Fruit fly (Drosophila melanogaster): ENCODE measurements around the gene CG11537.

Gene CG11537

dm6 chr3L:3192912-3193311 lies 49.7 kb upstream of the CG11537 start, which contains the start of gene Hsp83 (continued):
- peak; percentile 75 for TF ChIP-seq tio (GFP tag; optimal IDR thresholded peaks at IDR 0.05)
- peak; percentile 96 for TF ChIP-seq her (GFP tag; optimal IDR thresholded peaks at IDR 0.05)
- peak; percentile 96 for TF ChIP-seq CHES-1-like (GFP tag; optimal IDR thresholded peaks at IDR 0.05)
- TF ChIP-seq inv (GFP tag; IDR thresholded peaks at IDR 0.05; ENCODE audit: partially characterized antibody): no peak
- 0 out of 2 replicates have a peak, but pooled peaks have one; percentile 33 for TF ChIP-seq Doc2 (GFP tag; IDR thresholded peaks at IDR 0.05)
- peak; percentile 73 for TF ChIP-seq Ptx1 (GFP tag; IDR thresholded peaks at IDR 0.05)
- peak; percentile 98 for TF ChIP-seq CG4707 (GFP tag; optimal IDR thresholded peaks at IDR 0.05)
- TF ChIP-seq Elba2 (GFP tag; optimal IDR thresholded peaks at IDR 0.05): peak; percentile 68
- peak; percentile 91 for TF ChIP-seq Atf3 (GFP tag; optimal IDR thresholded peaks at IDR 0.05)
- peak in 1 of 3 experiments; percentile 59 for TF ChIP-seq lola (GFP tag; optimal IDR thresholded peaks at IDR 0.05)
- peak; percentile 99 for TF ChIP-seq CG6854 (GFP tag; optimal IDR thresholded peaks at IDR 0.05)
- TF ChIP-seq CG4820 (GFP tag; optimal IDR thresholded peaks at IDR 0.05): peak; percentile 76
- TF ChIP-seq sisA (GFP tag; IDR thresholded peaks at IDR 0.05): peak; percentile 38; the same call in 1 of the 2 replicates
- TF ChIP-seq ftz-f1 (GFP tag; optimal IDR thresholded peaks at IDR 0.05): peak; percentile 80
- TF ChIP-seq Oaz (GFP tag; IDR thresholded peaks at IDR 0.05): peak; percentile 85
- TF ChIP-seq CG16813 (GFP tag; IDR thresholded peaks at IDR 0.05; ENCODE audit: partially characterized antibody): no peak
- TF ChIP-seq fru (optimal IDR thresholded peaks at IDR 0.05): no peak
- peak; percentile 80 for TF ChIP-seq CTCF (GFP tag; optimal IDR thresholded peaks at IDR 0.05)
- no peak for TF ChIP-seq br (optimal IDR thresholded peaks at IDR 0.05)
- no peak for TF ChIP-seq Hr39 (optimal IDR thresholded peaks at IDR 0.05)
- peak; percentile 85 for TF ChIP-seq gsb-n (tag; optimal IDR thresholded peaks at IDR 0.05)
- TF ChIP-seq Hr3 (GFP tag; optimal IDR thresholded peaks at IDR 0.05): peak; percentile 73
- TF ChIP-seq CG14667 (GFP tag; IDR thresholded peaks at IDR 0.05): peak; percentile 31; the same call in 1 of the 2 replicates
- peak; percentile 70 for TF ChIP-seq HmgD (GFP tag; optimal IDR thresholded peaks at IDR 0.05)
- TF ChIP-seq CG13775 (GFP tag; optimal IDR thresholded peaks at IDR 0.05): peak; percentile 95
- peak; percentile 45; the same call in 1 of the 2 replicates for TF ChIP-seq ham (GFP tag; IDR thresholded peaks at IDR 0.05)
- peak; percentile 90 for TF ChIP-seq CG6175 (GFP tag; IDR thresholded peaks at IDR 0.05)
- peak; percentile 83 for TF ChIP-seq rib (GFP tag; IDR thresholded peaks at IDR 0.05)
- peak; percentile 91 for TF ChIP-seq CG10654 (GFP tag; optimal IDR thresholded peaks at IDR 0.05)
- peak; percentile 94 for TF ChIP-seq Dp (GFP tag; optimal IDR thresholded peaks at IDR 0.05)
- TF ChIP-seq Six4 (GFP tag; optimal IDR thresholded peaks at IDR 0.05): peak; percentile 88
- peak; percentile 94 for TF ChIP-seq repo (GFP tag; optimal IDR thresholded peaks at IDR 0.05)
- TF ChIP-seq sd (tag; optimal IDR thresholded peaks at IDR 0.05): no peak
- TF ChIP-seq mirr (GFP tag; optimal IDR thresholded peaks at IDR 0.05): peak; percentile 100
- TF ChIP-seq Hey (tag; optimal IDR thresholded peaks at IDR 0.05): peak; percentile 96
- TF ChIP-seq ken (GFP tag; IDR thresholded peaks at IDR 0.05): peak; percentile 92
- TF ChIP-seq Blimp-1 (GFP tag; optimal IDR thresholded peaks at IDR 0.05): peak; percentile 79
- TF ChIP-seq btn (GFP tag; optimal IDR thresholded peaks at IDR 0.05): peak; percentile 94
- peak; percentile 93 for TF ChIP-seq ac (GFP tag; optimal IDR thresholded peaks at IDR 0.05)
- TF ChIP-seq sc (optimal IDR thresholded peaks at IDR 0.05): no peak
- TF ChIP-seq sc (GFP tag; optimal IDR thresholded peaks at IDR 0.05): peak; percentile 88
- peak; percentile 79 for TF ChIP-seq nmo (GFP tag; optimal IDR thresholded peaks at IDR 0.05)
- TF ChIP-seq bcd (GFP tag; optimal IDR thresholded peaks at IDR 0.05): peak; percentile 96
- peak; percentile 55; the same call in 2 of the 4 replicates for TF ChIP-seq Gug (GFP tag; IDR thresholded peaks at IDR 0.05)
- peak; percentile 89 for TF ChIP-seq Bdp1 (GFP tag; optimal IDR thresholded peaks at IDR 0.05)
- peak; percentile 60 for TF ChIP-seq CG10565 (GFP tag; optimal IDR thresholded peaks at IDR 0.05)
- TF ChIP-seq eyg (GFP tag; optimal IDR thresholded peaks at IDR 0.05): peak; percentile 97
- peak; percentile 82 for TF ChIP-seq CG30403 (GFP tag; optimal IDR thresholded peaks at IDR 0.05)
- no peak for TF ChIP-seq CG8478 (optimal IDR thresholded peaks at IDR 0.05)
- TF ChIP-seq CG12104 (GFP tag; optimal IDR thresholded peaks at IDR 0.05): peak; percentile 96
- peak; percentile 26; the same call in 1 of the 2 replicates for TF ChIP-seq CG4404 (GFP tag; IDR thresholded peaks at IDR 0.05)
- peak; percentile 86 for TF ChIP-seq fd3F (GFP tag; optimal IDR thresholded peaks at IDR 0.05)
- peak; percentile 85 for TF ChIP-seq CG11504 (tag; optimal IDR thresholded peaks at IDR 0.05)

Data from whole organism, embryonic.